Worm (Caenorhabditis elegans): ENCODE measurements around the gene mrps-5.

mrps-5 gene

ce11 chrV:12540018-12540417 lies 23.3 kb upstream of the mrps-5 start:
- TF ChIP-seq hrde-1 (tag; optimal IDR thresholded peaks at IDR 0.05; ENCODE audit: borderline replicate concordance), result no peak
- TF ChIP-seq F49E8.2 (tag; optimal IDR thresholded peaks at IDR 0.05; ENCODE audit: insufficient read depth), result no peak
- peak; percentile 13 for TF ChIP-seq ZK185.1 (tag; optimal IDR thresholded peaks at IDR 0.05; ENCODE audit: poor library complexity, severe bottlenecking)
- no peak for TF ChIP-seq nfyb-1 (GFP tag; IDR thresholded peaks at IDR 0.05)
- TF ChIP-seq efl-1 (GFP tag; optimal IDR thresholded peaks at IDR 0.05), result no peak
- no peak for TF ChIP-seq rpc-1 (optimal IDR thresholded peaks at IDR 0.05)
- TF ChIP-seq rpc-1 (tag; optimal IDR thresholded peaks at IDR 0.05), result no peak
- no peak for TF ChIP-seq hsf-1 (GFP tag; IDR thresholded peaks at IDR 0.05)
- no peak for TF ChIP-seq mel-28 (tag; optimal IDR thresholded peaks at IDR 0.05; ENCODE audit: borderline replicate concordance)
- no peak for TF ChIP-seq T07F8.4 (tag; optimal IDR thresholded peaks at IDR 0.05)
- no peak for TF ChIP-seq ztf-3 (GFP tag; optimal IDR thresholded peaks at IDR 0.05)
- TF ChIP-seq Y53G8AR.9 (GFP tag; conservative IDR thresholded peaks at IDR 0.05), result no peak
- TF ChIP-seq tbx-9 (tag; optimal IDR thresholded peaks at IDR 0.05; ENCODE audit: borderline replicate concordance), result no peak
- TF ChIP-seq lin-26 (GFP tag; IDR thresholded peaks at IDR 0.05), result no peak
- TF ChIP-seq nhr-80 (tag; optimal IDR thresholded peaks at IDR 0.05), result peak; percentile 23
- no peak for TF ChIP-seq cebp-2 (GFP tag; IDR thresholded peaks at IDR 0.05)
- no peak for TF ChIP-seq athp-1 (tag; optimal IDR thresholded peaks at IDR 0.05)

ce11 chrV:12540739-12541138 lies 22.5 kb upstream of the mrps-5 start, which contains the start of gene F45D3.2:
Gene F45D3.2, plus strand, starts transcription at chrV:12541039.
- TF ChIP-seq mcd-1 (GFP tag; IDR thresholded peaks at IDR 0.05) (no peak), Y67H2A.10 (GFP tag; conservative IDR thresholded peaks at IDR 0.05) (no peak), madf-3 (GFP tag; IDR thresholded peaks at IDR 0.05) (no peak), attf-3 (GFP tag; conservative IDR thresholded peaks at IDR 0.05) (no peak), ceh-79 (tag; optimal IDR thresholded peaks at IDR 0.05) (no peak), tbp1 (GFP tag; optimal IDR thresholded peaks at IDR 0.05) (no peak), madf-8 (GFP tag; conservative IDR thresholded peaks at IDR 0.05) (no peak)

ce11 chrV:12541207-12541606 lies 22.1 kb upstream of the mrps-5 start:
- TF ChIP-seq mes-4 (tag; optimal IDR thresholded peaks at IDR 0.05) (no peak), snpc-1.3 (tag; optimal IDR thresholded peaks at IDR 0.05; ENCODE audit: insufficient read depth) (no peak)

ce11 chrV:12542683-12543319 lies 20.5 kb upstream of the mrps-5 start:
- no peak for TF ChIP-seq lir-1 (GFP tag; conservative IDR thresholded peaks at IDR 0.05)
- TF ChIP-seq let-607 (tag; optimal IDR thresholded peaks at IDR 0.05), result no peak
- no peak for TF ChIP-seq attf-5 (GFP tag; optimal IDR thresholded peaks at IDR 0.05)
- no peak for TF ChIP-seq rcor-1 (GFP tag; IDR thresholded peaks at IDR 0.05)
- TF ChIP-seq athp-1 (tag; optimal IDR thresholded peaks at IDR 0.05), result no peak
- no peak for TF ChIP-seq B0336.3 (GFP tag; IDR thresholded peaks at IDR 0.05)
- no peak for TF ChIP-seq bed-2 (GFP tag; IDR thresholded peaks at IDR 0.05)
- no peak for TF ChIP-seq mes-4 (tag; optimal IDR thresholded peaks at IDR 0.05)
- TF ChIP-seq F10E7.11 (tag; optimal IDR thresholded peaks at IDR 0.05), result no peak
